Worm (Caenorhabditis elegans) whole organism, L1 larva: Measurements from ENCODE around the gene taap-1.

Experiments
- C34B4.2 ChIP-seq: sonication (generic microtip); optimal IDR thresholded peaks from 2 replicates; lab custom pipeline; 2017; ENCODE audit warnings: mild to moderate bottlenecking, missing genetic modification characterization, missing compliant biosample characterization
- aly-2 ChIP-seq: fragments of 150-350 bp; optimal IDR thresholded peaks from 2 replicates; lab custom pipeline; 2014; ENCODE audit warnings: missing biosample characterization, missing genetic modification characterization
- ceh-88 ChIP-seq: fragments of 200-800 bp; sonication (Bioruptor generic); IDR thresholded peaks from 2 replicates; pipeline ENCODE4 v1.3.6; 2022; ENCODE audit warnings: missing genetic modification characterization, missing compliant biosample characterization
- fkh-10 ChIP-seq: sonication (generic microtip); optimal IDR thresholded peaks from 2 replicates; lab custom pipeline; 2017; ENCODE audit warnings: missing biosample characterization, missing genetic modification reagents, missing genetic modification characterization
- nhr-11 ChIP-seq: fragments of 150-350 bp; optimal IDR thresholded peaks from 2 replicates; lab custom pipeline; 2014; ENCODE audit warnings: missing biosample characterization, missing genetic modification characterization
- nhr-237 ChIP-seq: fragments of 150-350 bp; optimal IDR thresholded peaks from 2 replicates; lab custom pipeline; 2014; ENCODE audit warnings: missing biosample characterization, missing genetic modification characterization
- nhr-77 ChIP-seq: fragments of 150-350 bp; optimal IDR thresholded peaks from 2 replicates; lab custom pipeline; 2014; ENCODE audit warnings: missing biosample characterization, missing genetic modification characterization
- nhr-90 ChIP-seq: sonication (generic microtip); optimal IDR thresholded peaks from 2 replicates; lab custom pipeline; 2016; ENCODE audit warnings: mild to moderate bottlenecking, missing genetic modification characterization, missing compliant biosample characterization; ENCODE audit not compliant: poor library complexity
- rnt-1 ChIP-seq: sonication (generic microtip); optimal IDR thresholded peaks from 2 replicates; lab custom pipeline; 2016; ENCODE audit warnings: mild to moderate bottlenecking, missing genetic modification characterization, moderate library complexity, missing compliant biosample characterization
- sptf-1 ChIP-seq: fragments of 150-350 bp; optimal IDR thresholded peaks from 2 replicates; lab custom pipeline; 2014; ENCODE audit warnings: missing biosample characterization, missing genetic modification characterization
- tbx-2 ChIP-seq: sonication (generic microtip); optimal IDR thresholded peaks from 2 replicates; lab custom pipeline; 2016; ENCODE audit warnings: missing genetic modification characterization, missing compliant biosample characterization

DNA sequence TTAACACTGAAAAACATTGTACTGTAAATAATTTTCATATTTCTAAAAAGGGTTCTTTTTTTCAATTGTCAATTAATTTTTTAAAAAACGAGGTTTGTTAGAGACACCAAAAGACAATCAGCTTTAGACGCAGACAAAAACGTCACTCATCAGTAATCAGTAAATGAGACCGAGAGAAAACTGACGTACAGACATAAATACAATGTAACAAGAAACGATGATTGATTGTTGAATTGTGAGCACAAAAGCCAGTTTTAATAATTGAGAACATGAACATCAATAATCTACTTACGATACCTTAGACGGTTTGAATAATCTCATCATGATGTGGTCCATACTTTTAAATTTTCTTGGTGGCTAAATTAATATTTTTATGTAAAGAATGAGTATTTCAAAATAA lies 23.1 kb upstream of the taap-1 start:
- TF ChIP-seq C34B4.2 (no peak), nhr-90 (tag; lab: Kevin White, UChicago) (no peak), fkh-10 (GFP tag; lab: Kevin White, UChicago) (no peak), nhr-11 (tag; lab: Kevin White, UChicago) (no peak), aly-2 (no peak), sptf-1 (tag; lab: Kevin White, UChicago) (no peak), ceh-88 (no peak), nhr-237 (tag; lab: Kevin White, UChicago) (no peak), rnt-1 (no peak), tbx-2 (no peak), nhr-77 (tag; lab: Kevin White, UChicago) (no peak)
